Fruit fly (Drosophila melanogaster) whole organism, wandering third instar larva: Measurements from ENCODE around the gene Sac1.

Source experiments
- Abd-B ChIP-seq: fragments of >200 bp; optimal IDR thresholded peaks from 2 replicates; lab custom pipeline; 2017; ENCODE audit warnings: missing biosample characterization, missing genetic modification characterization
- GATAd ChIP-seq: sonication (Bioruptor generic); optimal IDR thresholded peaks from 2 replicates; lab custom pipeline; 2016; ENCODE audit warnings: missing biosample characterization, missing genetic modification characterization
- Hr78 ChIP-seq: fragments of >200 bp; optimal IDR thresholded peaks from 2 replicates; lab custom pipeline; 2017; ENCODE audit warnings: missing biosample characterization, missing genetic modification characterization
- Hr83 ChIP-seq: fragments of 200-300 bp; sonication (Bioruptor generic); optimal IDR thresholded peaks from 2 replicates; lab custom pipeline; 2016; ENCODE audit warnings: missing biosample characterization, mild to moderate bottlenecking, missing genetic modification characterization, moderate library complexity; ENCODE audit not compliant: poor library complexity, severe bottlenecking
- Myc ChIP-seq: fragments of >200 bp; optimal IDR thresholded peaks from 2 replicates; lab custom pipeline; 2017
- OdsH ChIP-seq: fragments of 200-800 bp; sonication (Bioruptor generic); optimal IDR thresholded peaks from 2 replicates; lab custom pipeline; 2016; ENCODE audit warnings: missing biosample characterization, mild to moderate bottlenecking, missing genetic modification characterization
- Rel ChIP-seq, 2 experiments: fragments of 200-800 bp; sonication (Bioruptor generic) in 1 of 2; optimal IDR thresholded peaks; 2 replicates in 1 of 2; 3 replicates in 1 of 2; lab custom pipeline; 2016 to 2019; ENCODE audit warnings: mild to moderate bottlenecking in 2 of 2, missing biosample characterization in 2 of 2, missing genetic modification characterization in 2 of 2, moderate library complexity in 1 of 2
- h ChIP-seq: fragments of 200-800 bp; sonication (Bioruptor generic); optimal IDR thresholded peaks from 3 replicates; lab custom pipeline; 2016; ENCODE audit warnings: missing biosample characterization, mild to moderate bottlenecking, missing genetic modification characterization
- pan ChIP-seq: fragments of >200 bp; optimal IDR thresholded peaks from 2 replicates; lab custom pipeline; 2017
- psq ChIP-seq: fragments of 200-800 bp; sonication (Bioruptor generic); optimal IDR thresholded peaks from 3 replicates; lab custom pipeline; 2017; ENCODE audit warnings: missing biosample characterization, mild to moderate bottlenecking, missing genetic modification characterization, moderate library complexity
- tai ChIP-seq: sonication (Bioruptor generic); optimal IDR thresholded peaks from 2 replicates; lab custom pipeline; 2016; ENCODE audit warnings: missing biosample characterization, missing genetic modification characterization
- woc ChIP-seq: sonication (Bioruptor generic); optimal IDR thresholded peaks from 2 replicates; lab custom pipeline; 2016; ENCODE audit warnings: missing biosample characterization, mild to moderate bottlenecking, missing genetic modification characterization

- no peak for TF ChIP-seq tai (GFP tag; lab: Kevin White, UChicago)
- TF ChIP-seq Rel (GFP tag; optimal IDR thresholded peaks at IDR 0.05; lab: Kevin White, UChicago), result no peak
- no peak for TF ChIP-seq Rel (tag; optimal IDR thresholded peaks at IDR 0.05; lab: Kevin White, UChicago)
- TF ChIP-seq pan (lab: Kevin White, UChicago), result no peak
- TF ChIP-seq h (GFP tag; lab: Kevin White, UChicago), result no peak
- TF ChIP-seq Hr78, result no peak
- no peak for TF ChIP-seq psq
- no peak for TF ChIP-seq GATAd (GFP tag; lab: Kevin White, UChicago)
- TF ChIP-seq Abd-B (GFP tag; lab: Kevin White, UChicago), result no peak
- no peak for TF ChIP-seq Hr83 (GFP tag; lab: Kevin White, UChicago)
- no peak for TF ChIP-seq OdsH
- TF ChIP-seq Myc, result no peak
- TF ChIP-seq woc, result no peak
Observed at dm6 chr3L:1294835-1295234, 47.2 kb downstream of the Sac1 start.
